Worm (Caenorhabditis elegans): ENCODE results near the gene daf-19.

The daf-19 gene

DNA sequence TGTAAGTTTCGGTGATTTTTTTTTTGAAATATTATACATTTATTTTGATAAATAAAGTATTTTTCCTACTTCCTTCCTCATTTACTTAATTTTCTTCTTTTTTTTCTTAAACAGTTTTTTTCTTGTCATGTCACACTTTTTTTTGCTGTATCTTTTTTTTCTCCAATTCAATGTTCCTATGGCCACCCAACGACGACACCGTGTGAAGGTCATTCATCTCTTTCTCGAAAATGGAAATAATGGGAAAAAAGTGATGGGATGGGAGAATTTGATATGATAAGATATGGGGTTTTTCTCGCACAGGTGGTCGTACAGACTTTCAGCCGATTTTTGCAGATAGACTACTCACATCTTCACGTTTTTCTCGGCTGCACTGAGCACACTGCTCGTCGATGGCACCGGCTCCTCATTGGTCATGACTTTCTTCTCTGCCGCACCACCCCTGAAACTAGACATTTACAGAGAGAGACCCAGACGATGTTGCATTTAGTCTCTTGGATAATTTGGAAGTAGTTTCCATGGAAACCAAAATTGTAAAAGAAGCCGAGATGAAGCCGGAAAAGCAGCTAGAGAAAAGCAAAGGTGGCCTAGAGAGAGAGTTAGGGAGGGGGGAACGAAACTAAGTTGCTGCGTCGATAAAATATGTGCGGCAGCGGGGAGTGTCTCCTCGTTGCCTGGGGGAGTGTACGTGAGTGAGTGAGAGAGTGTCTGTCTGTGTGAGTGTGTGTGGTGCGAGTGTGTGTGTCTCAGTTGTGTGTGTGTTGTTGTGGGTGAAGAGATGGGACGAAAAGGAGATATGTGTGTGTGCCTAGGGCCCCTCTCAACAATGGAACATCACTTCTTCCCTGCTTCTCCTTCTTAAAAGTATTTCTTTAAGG lies at the start of gene daf-19 (continued):
- TF ChIP-seq irx-1 (tag; optimal IDR thresholded peaks at IDR 0.05) (peak; percentile 39), sptf-1 (tag; optimal IDR thresholded peaks at IDR 0.05) (no peak), mef-2 (tag; optimal IDR thresholded peaks at IDR 0.05) (no peak), dsc-1 (tag; optimal IDR thresholded peaks at IDR 0.05) (peak; percentile 68), nhr-47 (tag; optimal IDR thresholded peaks at IDR 0.05) (peak; percentile 77), lsy-2 (tag; optimal IDR thresholded peaks at IDR 0.05) (peak; percentile 48 to 59), lin-13 (GFP tag; optimal IDR thresholded peaks at IDR 0.05) (no peak), elt-3 (tag; optimal IDR thresholded peaks at IDR 0.05) (peak in 2 of 6 experiments; percentile 28 to 88), egl-27 (tag; optimal IDR thresholded peaks at IDR 0.05) (no peak), efl-3 (GFP tag; optimal IDR thresholded peaks at IDR 0.05) (no peak), C34B4.2 (tag; optimal IDR thresholded peaks at IDR 0.05) (no peak), ceh-88 (GFP tag; IDR thresholded peaks at IDR 0.05) (no peak), C16A3.4 (tag; optimal IDR thresholded peaks at IDR 0.05) (peak; percentile 16), snu-23 (GFP tag; optimal IDR thresholded peaks at IDR 0.05) (peak; percentile 70), nhr-237 (tag; optimal IDR thresholded peaks at IDR 0.05) (no peak), fos-1 (tag; optimal IDR thresholded peaks at IDR 0.05) (peak; percentile 61), dpl-1 (GFP tag; optimal IDR thresholded peaks at IDR 0.05) (peak in 2 of 3 experiments; percentile 10 to 19), lir-3 (tag; optimal IDR thresholded peaks at IDR 0.05; ENCODE audit: poor library complexity) (peak; percentile 16), nhr-90 (tag; optimal IDR thresholded peaks at IDR 0.05; ENCODE audit: poor library complexity) (no peak), nhr-28 (tag; optimal IDR thresholded peaks at IDR 0.05) (no peak), fkh-8 (tag; optimal IDR thresholded peaks at IDR 0.05) (peak; percentile 96), nhr-77 (tag; optimal IDR thresholded peaks at IDR 0.05) (peak; percentile 61), zag-1 (tag; optimal IDR thresholded peaks at IDR 0.05) (no peak), sox-4 (tag; optimal IDR thresholded peaks at IDR 0.05) (peak; percentile 51), zip-4 (GFP tag; optimal IDR thresholded peaks at IDR 0.05) (peak; percentile 3), skn-1 (tag; optimal IDR thresholded peaks at IDR 0.05) (peak; percentile 49), aly-2 (tag; optimal IDR thresholded peaks at IDR 0.05) (no peak), hlh-4 (tag; optimal IDR thresholded peaks at IDR 0.05) (no peak), hpl-2 (GFP tag; optimal IDR thresholded peaks at IDR 0.05) (no peak), nhr-71 (tag; optimal IDR thresholded peaks at IDR 0.05) (peak; percentile 66), unc-30 (tag; optimal IDR thresholded peaks at IDR 0.05) (no peak), ztf-4 (tag; optimal IDR thresholded peaks at IDR 0.05) (no peak), lin-15B (tag; optimal IDR thresholded peaks at IDR 0.05) (no peak), mdl-1 (tag; optimal IDR thresholded peaks at IDR 0.05) (no peak)

ce11 chrII:10218171-10218570 lies 49.0 kb upstream of the daf-19 start, which contains the start of gene ref-1:
Gene ref-1 (plus strand): TSS chrII:10218471.
- no peak for TF ChIP-seq efl-1 (optimal IDR thresholded peaks at IDR 0.05)
- TF ChIP-seq efl-1 (GFP tag; optimal IDR thresholded peaks at IDR 0.05 in 1 of 2) = peak in 1 of 2 experiments; percentile 54
- TF ChIP-seq vab-15 (tag; optimal IDR thresholded peaks at IDR 0.05) = no peak
- no peak for TF ChIP-seq tbx-2 (tag; optimal IDR thresholded peaks at IDR 0.05)
- no peak for TF ChIP-seq aly-2 (tag; optimal IDR thresholded peaks at IDR 0.05)
- no peak for TF ChIP-seq ceh-90 (tag; optimal IDR thresholded peaks at IDR 0.05)
- no peak for TF ChIP-seq unc-130 (tag; optimal IDR thresholded peaks at IDR 0.05)

- peak; percentile 37 for TF ChIP-seq dsc-1 (tag; optimal IDR thresholded peaks at IDR 0.05)
- no peak for TF ChIP-seq ceh-90 (tag; optimal IDR thresholded peaks at IDR 0.05)
These were observed 37.3 kb upstream of the daf-19 start, which contains the start of gene T01E8.1 for ce11 chrII:10206425-10206824. Gene T01E8.1 (plus strand): TSS chrII:10206725.

Measured in whole organism, L1 larva.